Worm (Caenorhabditis elegans) whole organism, young adult: ENCODE results near the gene T28C6.8.
"Not testable (repeated sequence)": the region's sequence is repeated elsewhere in the genome, so short reads cannot be mapped to it uniquely, and the experiment has no call there.

Experiments used
- F23B12.7 ChIP-seq: sonication (generic microtip); optimal IDR thresholded peaks from 2 replicates; lab custom pipeline; 2017; ENCODE audit warnings: missing genetic modification characterization, mild to moderate bottlenecking, missing compliant biosample characterization, antibody characterized with exemption, moderate library complexity; ENCODE audit not compliant: insufficient read depth
- K12H6.12 ChIP-seq: fragments of 200-800 bp; sonication (Bioruptor generic); optimal IDR thresholded peaks from 2 replicates; lab custom pipeline; 2018; ENCODE audit warnings: mild to moderate bottlenecking, missing genetic modification characterization, missing compliant biosample characterization
- madf-10 ChIP-seq: sonication (generic microtip); optimal IDR thresholded peaks from 2 replicates; lab custom pipeline; 2016; ENCODE audit warnings: mild to moderate bottlenecking, missing genetic modification characterization, missing compliant biosample characterization
- nhr-120 ChIP-seq: fragments of 200-800 bp; sonication (Bioruptor generic); IDR thresholded peaks from 2 replicates; pipeline ENCODE4 v1.3.6; 2022; ENCODE audit warnings: missing genetic modification characterization, missing compliant biosample characterization

ce11 chrIV:8788048-8788447, 42.5 kb downstream of the T28C6.8 start, which contains the start of gene C33D9.10:
- TF ChIP-seq nhr-120; K12H6.12 (tag; lab: Kevin White, UChicago); F23B12.7 (tag; lab: Kevin White, UChicago); madf-10 (tag; lab: Kevin White, UChicago): not testable (repeated sequence)
